Fruit fly (Drosophila melanogaster) whole organism, prepupa: ENCODE measurements around the gene CG13737.
A peak's percentile ranks its signal among the peaks of the same experiment; 100 is the strongest.

Experiments
- Blimp-1 ChIP-seq: fragments of 200-800 bp; sonication (Bioruptor generic); optimal IDR thresholded peaks from 3 replicates; lab custom pipeline; 2017; ENCODE audit warnings: missing biosample characterization, missing genetic modification characterization, mild to moderate bottlenecking, moderate library complexity, missing genetic modification reagents
- CG10669 ChIP-seq: fragments of 200-800 bp; sonication (Bioruptor generic); optimal IDR thresholded peaks from 3 replicates; lab custom pipeline; 2018; ENCODE audit warnings: missing biosample characterization, mild to moderate bottlenecking, missing genetic modification characterization, moderate library complexity
- CG11762 ChIP-seq: fragments of 200-800 bp; sonication (Bioruptor generic); optimal IDR thresholded peaks from 3 replicates; lab custom pipeline; 2016; ENCODE audit warnings: missing biosample characterization, missing genetic modification characterization; ENCODE audit not compliant: insufficient read depth
- CG1621 ChIP-seq: fragments of 200-800 bp; sonication (Bioruptor generic); optimal IDR thresholded peaks from 3 replicates; lab custom pipeline; 2018; ENCODE audit warnings: missing biosample characterization, mild to moderate bottlenecking, missing genetic modification characterization
- CG16779 ChIP-seq: fragments of 200-800 bp; sonication (Bioruptor generic); optimal IDR thresholded peaks from 3 replicates; lab custom pipeline; 2017; ENCODE audit warnings: missing biosample characterization, mild to moderate bottlenecking, missing genetic modification characterization
- CG3032 ChIP-seq: fragments of 200-800 bp; optimal IDR thresholded peaks from 2 replicates; lab custom pipeline; 2019; ENCODE audit warnings: missing biosample characterization, mild to moderate bottlenecking, missing genetic modification characterization, moderate library complexity
- CG34406 ChIP-seq: fragments of 200-800 bp; sonication (Bioruptor generic); optimal IDR thresholded peaks from 3 replicates; lab custom pipeline; 2016; ENCODE audit warnings: missing biosample characterization, missing genetic modification characterization
- CG3919 ChIP-seq: fragments of 200-800 bp; sonication (Bioruptor generic); optimal IDR thresholded peaks from 3 replicates; lab custom pipeline; 2016; ENCODE audit warnings: missing biosample characterization, missing genetic modification characterization
- CG4318 ChIP-seq: fragments of 200-800 bp; sonication (Bioruptor generic); optimal IDR thresholded peaks from 3 replicates; lab custom pipeline; 2017; ENCODE audit warnings: missing biosample characterization, mild to moderate bottlenecking, missing genetic modification characterization
- CG6163 ChIP-seq: fragments of 200-800 bp; sonication (Bioruptor generic); IDR thresholded peaks from 3 replicates; pipeline ENCODE4 v1.3.6; 2022; ENCODE audit warnings: missing biosample characterization, missing genetic modification characterization
- CG6276 ChIP-seq: fragments of 200-800 bp; sonication (Bioruptor generic); optimal IDR thresholded peaks from 2 replicates; lab custom pipeline; 2017; ENCODE audit warnings: missing biosample characterization, mild to moderate bottlenecking, missing genetic modification characterization
- CG6792 ChIP-seq: fragments of 200-800 bp; sonication (Bioruptor generic); optimal IDR thresholded peaks from 3 replicates; lab custom pipeline; 2016; ENCODE audit warnings: missing biosample characterization, missing genetic modification characterization
- CG6808 ChIP-seq: fragments of 200-800 bp; sonication (Bioruptor generic); optimal IDR thresholded peaks from 3 replicates; lab custom pipeline; 2017; ENCODE audit warnings: missing biosample characterization, missing genetic modification characterization, mild to moderate bottlenecking, moderate library complexity, missing genetic modification reagents
- CG6854 ChIP-seq: fragments of 200-800 bp; sonication (Bioruptor generic); optimal IDR thresholded peaks from 2 replicates; lab custom pipeline; 2017; ENCODE audit warnings: missing biosample characterization, mild to moderate bottlenecking, missing genetic modification characterization
- CG8319 ChIP-seq: fragments of 200-800 bp; sonication (Bioruptor generic); optimal IDR thresholded peaks from 3 replicates; lab custom pipeline; 2016; ENCODE audit warnings: missing biosample characterization, missing genetic modification characterization
- CG9139 ChIP-seq: fragments of 200-800 bp; sonication (Bioruptor generic); optimal IDR thresholded peaks from 3 replicates; lab custom pipeline; 2017; ENCODE audit warnings: missing biosample characterization, mild to moderate bottlenecking, missing genetic modification characterization
- Eip75B ChIP-seq: fragments of 200-800 bp; sonication (Bioruptor generic); optimal IDR thresholded peaks from 3 replicates; lab custom pipeline; 2016; ENCODE audit warnings: missing biosample characterization, missing genetic modification characterization
- Eip78C ChIP-seq: fragments of 200-800 bp; sonication (Bioruptor generic); peaks from one replicate; lab custom pipeline; 2016; ENCODE audit warnings: missing biosample characterization, missing genetic modification characterization
- Ets21C ChIP-seq: fragments of 200-800 bp; sonication (Bioruptor generic); optimal IDR thresholded peaks from 3 replicates; lab custom pipeline; 2016; ENCODE audit warnings: missing biosample characterization, missing genetic modification characterization
- Ets96B ChIP-seq: fragments of 200-800 bp; optimal IDR thresholded peaks from 2 replicates; lab custom pipeline; 2019; ENCODE audit warnings: missing biosample characterization, mild to moderate bottlenecking, missing genetic modification characterization, moderate library complexity
- Gug ChIP-seq: fragments of 200-800 bp; sonication (Bioruptor generic); IDR thresholded peaks from 2 replicates; pipeline ENCODE4 v1.3.6; 2022; ENCODE audit warnings: missing biosample characterization, missing genetic modification characterization
- Hr38 ChIP-seq: sonication (Bioruptor generic); optimal IDR thresholded peaks from 2 replicates; lab custom pipeline; 2016; ENCODE audit warnings: missing biosample characterization, missing genetic modification characterization
- Hr4 ChIP-seq: fragments of 200-800 bp; sonication (Bioruptor generic); optimal IDR thresholded peaks from 3 replicates; lab custom pipeline; 2016; ENCODE audit warnings: missing biosample characterization, missing genetic modification characterization
- Met ChIP-seq: fragments of 200-800 bp; sonication (Bioruptor generic); optimal IDR thresholded peaks from 3 replicates; lab custom pipeline; 2016; ENCODE audit warnings: missing biosample characterization, missing genetic modification characterization
- OdsH ChIP-seq: fragments of 200-800 bp; sonication (Bioruptor generic); optimal IDR thresholded peaks from 3 replicates; lab custom pipeline; 2016; ENCODE audit warnings: missing biosample characterization, missing genetic modification characterization
- Smox ChIP-seq: fragments of 200-800 bp; sonication (Bioruptor generic); optimal IDR thresholded peaks from 3 replicates; lab custom pipeline; 2016; ENCODE audit warnings: missing biosample characterization, missing genetic modification characterization
- Sox102F ChIP-seq: fragments of 200-800 bp; sonication (Bioruptor generic); optimal IDR thresholded peaks from 2 replicates; lab custom pipeline; 2016; ENCODE audit warnings: missing biosample characterization, mild to moderate bottlenecking, missing genetic modification characterization
- Sox14 ChIP-seq: fragments of 200-800 bp; sonication (Bioruptor generic); optimal IDR thresholded peaks from 3 replicates; lab custom pipeline; 2016; ENCODE audit warnings: missing biosample characterization, missing genetic modification characterization
- achi ChIP-seq: fragments of 200-800 bp; sonication (Bioruptor generic); optimal IDR thresholded peaks from 3 replicates; lab custom pipeline; 2016; ENCODE audit warnings: missing biosample characterization, missing genetic modification characterization
- acj6 ChIP-seq: fragments of 200-800 bp; sonication (Bioruptor generic); optimal IDR thresholded peaks from 3 replicates; lab custom pipeline; 2016; ENCODE audit warnings: missing biosample characterization, missing genetic modification characterization
- cyc ChIP-seq: fragments of 200-800 bp; sonication (Bioruptor generic); optimal IDR thresholded peaks from 3 replicates; lab custom pipeline; 2016; ENCODE audit warnings: missing biosample characterization, missing genetic modification characterization
- eg ChIP-seq: fragments of 200-800 bp; sonication (Bioruptor generic); IDR thresholded peaks from 3 replicates; pipeline ENCODE4 v1.3.6; 2022; ENCODE audit warnings: missing biosample characterization, missing genetic modification characterization
- esn ChIP-seq: fragments of 200-800 bp; sonication (Bioruptor generic); optimal IDR thresholded peaks from 2 replicates; lab custom pipeline; 2016; ENCODE audit warnings: missing biosample characterization, mild to moderate bottlenecking, missing genetic modification characterization, moderate library complexity
- fd59A ChIP-seq: fragments of 200-800 bp; sonication (Bioruptor generic); optimal IDR thresholded peaks from 2 replicates; lab custom pipeline; 2017; ENCODE audit warnings: missing biosample characterization, mild to moderate bottlenecking, missing genetic modification characterization, missing genetic modification reagents
- fd85E ChIP-seq: fragments of 200-800 bp; sonication (Bioruptor generic); optimal IDR thresholded peaks from 3 replicates; lab custom pipeline; 2016; ENCODE audit warnings: missing biosample characterization, missing genetic modification characterization
- fkh ChIP-seq: fragments of 200-800 bp; sonication (Bioruptor generic); optimal IDR thresholded peaks from 3 replicates; lab custom pipeline; 2017; ENCODE audit warnings: missing biosample characterization, mild to moderate bottlenecking, missing genetic modification characterization, moderate library complexity
- lz ChIP-seq: fragments of 200-800 bp; sonication (Bioruptor generic); optimal IDR thresholded peaks from 3 replicates; lab custom pipeline; 2016; ENCODE audit warnings: missing biosample characterization, missing genetic modification characterization
- net ChIP-seq: fragments of 200-800 bp; sonication (Bioruptor generic); optimal IDR thresholded peaks from 3 replicates; lab custom pipeline; 2016; ENCODE audit warnings: missing biosample characterization, missing genetic modification characterization
- pdm3 ChIP-seq: fragments of 200-800 bp; sonication (Bioruptor generic); optimal IDR thresholded peaks from 3 replicates; lab custom pipeline; 2016; ENCODE audit warnings: missing biosample characterization, missing genetic modification characterization
- salr ChIP-seq, 2 experiments: fragments of 200-800 bp; sonication (Bioruptor generic); optimal IDR thresholded peaks; 3 replicates each; lab custom pipeline; 2016 to 2018; ENCODE audit warnings: missing biosample characterization in 2 of 2, missing genetic modification characterization in 2 of 2, mild to moderate bottlenecking in 1 of 2
- spab ChIP-seq: fragments of 200-800 bp; sonication (Bioruptor generic); optimal IDR thresholded peaks from 2 replicates; lab custom pipeline; 2017; ENCODE audit warnings: missing biosample characterization, mild to moderate bottlenecking, missing genetic modification characterization, missing genetic modification reagents
- ss ChIP-seq, 2 experiments: fragments of 200-800 bp; sonication (Bioruptor generic); optimal IDR thresholded peaks; 2 replicates in 1 of 2; 3 replicates in 1 of 2; lab custom pipeline; 2017 to 2018; ENCODE audit warnings: mild to moderate bottlenecking in 2 of 2, missing biosample characterization in 2 of 2, missing genetic modification characterization in 2 of 2, moderate library complexity in 1 of 2
- svp ChIP-seq: fragments of 200-800 bp; sonication (Bioruptor generic); peaks from one replicate; lab custom pipeline; 2016; ENCODE audit warnings: missing biosample characterization, missing genetic modification characterization
- topi ChIP-seq: fragments of 200-800 bp; sonication (Bioruptor generic); optimal IDR thresholded peaks from 3 replicates; lab custom pipeline; 2016; ENCODE audit warnings: missing biosample characterization, missing genetic modification characterization
- vri ChIP-seq: fragments of 200-800 bp; sonication (Bioruptor generic); optimal IDR thresholded peaks from 3 replicates; lab custom pipeline; 2016; ENCODE audit warnings: missing biosample characterization, mild to moderate bottlenecking, missing genetic modification characterization

Gene CG13737

dm6 chr3L:13918774-13919173 lies 40.0 kb downstream of the CG13737 start (continued):
- TF ChIP-seq Sox102F (GFP tag; lab: Kevin White, UChicago) (peak; percentile 32), Eip78C (peak; percentile 49), Hr4 (GFP tag; lab: Kevin White, UChicago) (peak; percentile 34), CG11762 (no peak), vri (GFP tag; lab: Kevin White, UChicago) (no peak), CG6792 (GFP tag; lab: Kevin White, UChicago) (peak; percentile 8), CG4318 (GFP tag; lab: Kevin White, UChicago) (no peak), CG3919 (GFP tag; lab: Kevin White, UChicago) (peak; percentile 14), CG6808 (GFP tag; lab: Kevin White, UChicago) (peak; percentile 15), eg (peak; percentile 16; the same call in 1 of the 3 replicates), svp (GFP tag; lab: Kevin White, UChicago) (peak; percentile 34), CG6854 (GFP tag; lab: Kevin White, UChicago) (no peak), Sox14 (GFP tag; lab: Kevin White, UChicago) (peak; percentile 3), achi (GFP tag; lab: Kevin White, UChicago) (peak; percentile 47), CG6163 (GFP tag; lab: Robert Waterston, UW) (no peak), CG6276 (GFP tag; lab: Kevin White, UChicago) (no peak), CG16779 (no peak), fd85E (GFP tag; lab: Kevin White, UChicago) (no peak), Blimp-1 (GFP tag; lab: Kevin White, UChicago) (no peak), CG10669 (GFP tag; lab: Kevin White, UChicago) (peak; percentile 43), spab (GFP tag; lab: Kevin White, UChicago) (no peak), topi (GFP tag; lab: Kevin White, UChicago) (peak; percentile 6), cyc (GFP tag; lab: Kevin White, UChicago) (no peak), lz (GFP tag; lab: Kevin White, UChicago) (peak; percentile 0), Eip75B (no peak), Ets21C (GFP tag; lab: Kevin White, UChicago) (no peak), pdm3 (GFP tag; lab: Kevin White, UChicago) (peak; percentile 31), Met (GFP tag; lab: Kevin White, UChicago) (peak; percentile 23), fkh (GFP tag; lab: Kevin White, UChicago) (no peak), Smox (no peak)

dm6 chr3L:13919794-13920631 lies 41.2 kb downstream of the CG13737 start:
- TF ChIP-seq acj6 (GFP tag; lab: Kevin White, UChicago): peak; percentile 71
- peak; percentile 80 for TF ChIP-seq Met (GFP tag; lab: Kevin White, UChicago)
- peak; percentile 70 for TF ChIP-seq Ets96B (tag; lab: Kevin White, UChicago)
- no peak for TF ChIP-seq Hr38 (GFP tag; lab: Kevin White, UChicago)
- TF ChIP-seq CG3032 (tag; lab: Kevin White, UChicago): peak; percentile 44
- peak; percentile 18; the same call in 2 of the 3 replicates for TF ChIP-seq eg
- peak; percentile 39 for TF ChIP-seq vri (GFP tag; lab: Kevin White, UChicago)
- TF ChIP-seq CG6808 (GFP tag; lab: Kevin White, UChicago): peak; percentile 48
- peak; percentile 30 for TF ChIP-seq CG34406 (GFP tag; lab: Kevin White, UChicago)
- no peak for TF ChIP-seq CG9139 (GFP tag; lab: Kevin White, UChicago)
- peak; percentile 63 for TF ChIP-seq CG4318 (GFP tag; lab: Kevin White, UChicago)
- peak; percentile 55 for TF ChIP-seq fd59A (GFP tag; lab: Kevin White, UChicago)
- TF ChIP-seq Sox102F (GFP tag; lab: Kevin White, UChicago): peak; percentile 74
- TF ChIP-seq salr (GFP tag; optimal IDR thresholded peaks at IDR 0.05; lab: Kevin White, UChicago): peak in 1 of 2 experiments; percentile 76
- peak; percentile 35 to 63 for TF ChIP-seq ss (GFP tag; optimal IDR thresholded peaks at IDR 0.05; lab: Kevin White, UChicago)
- peak; percentile 78 for TF ChIP-seq esn (GFP tag; lab: Kevin White, UChicago)
- TF ChIP-seq lz (GFP tag; lab: Kevin White, UChicago): peak; percentile 74
- peak; percentile 67 for TF ChIP-seq net (GFP tag; lab: Kevin White, UChicago)
- TF ChIP-seq CG16779: peak; percentile 29
- TF ChIP-seq CG8319 (GFP tag; lab: Kevin White, UChicago): peak; percentile 57
- peak; percentile 9 for TF ChIP-seq Blimp-1 (GFP tag; lab: Kevin White, UChicago)
- peak; percentile 65 for TF ChIP-seq CG3919 (GFP tag; lab: Kevin White, UChicago)
- peak; percentile 75 for TF ChIP-seq Eip75B
- peak; percentile 12 for TF ChIP-seq CG1621 (tag; lab: Kevin White, UChicago)
- TF ChIP-seq CG11762: peak; percentile 70
- TF ChIP-seq Sox14 (GFP tag; lab: Kevin White, UChicago): peak; percentile 81
- peak; percentile 81 for TF ChIP-seq fkh (GFP tag; lab: Kevin White, UChicago)
- TF ChIP-seq achi (GFP tag; lab: Kevin White, UChicago): peak; percentile 74
- peak; percentile 60 for TF ChIP-seq CG10669 (GFP tag; lab: Kevin White, UChicago)
- TF ChIP-seq svp (GFP tag; lab: Kevin White, UChicago): peak; percentile 84
- peak; percentile 18 for TF ChIP-seq CG6854 (GFP tag; lab: Kevin White, UChicago)
- peak; percentile 78 for TF ChIP-seq OdsH (GFP tag; lab: Kevin White, UChicago)
- peak; percentile 37; the same call in 1 of the 2 replicates for TF ChIP-seq Gug (GFP tag; lab: Robert Waterston, UW)
